Worm (Caenorhabditis elegans) whole organism, dauer: ENCODE results near the gene oops-1.

Experiments
- unc-62 ChIP-seq: sonication (generic microtip); optimal IDR thresholded peaks from 2 replicates; lab custom pipeline; 2017; ENCODE audit warnings: missing biosample characterization, missing genetic modification reagents, missing genetic modification characterization

Gene oops-1

ce11 chrIV:5814092-5814650 lies at the start of gene oops-1:
Gene oops-1 (minus strand): TSS chrIV:5814142.
- TF ChIP-seq unc-62 (GFP tag; lab: Kevin White, UChicago), result no peak

DNA sequence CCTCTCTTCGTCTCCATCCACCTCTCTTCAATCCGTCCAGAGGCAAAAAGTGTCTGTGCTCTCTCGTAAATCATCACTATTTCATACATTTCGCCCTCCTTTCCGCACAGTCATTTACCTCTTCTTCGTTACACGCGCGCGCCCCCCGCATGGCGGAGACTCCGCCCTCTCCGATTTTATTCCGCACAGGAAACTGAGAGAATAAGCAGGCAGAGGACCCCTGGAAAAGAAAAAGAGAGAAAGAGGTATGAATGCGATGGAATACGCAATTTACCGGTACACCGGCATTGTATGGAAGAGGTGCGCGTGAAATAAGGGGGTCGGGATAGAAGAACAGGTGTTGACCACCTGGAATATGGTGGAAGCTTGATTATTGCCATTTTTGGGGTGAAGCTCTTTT lies 46.8 kb upstream of the oops-1 start:
- no peak for TF ChIP-seq unc-62 (GFP tag; lab: Kevin White, UChicago)

- TF ChIP-seq unc-62 (GFP tag; lab: Kevin White, UChicago), result no peak
These were observed 45.9 kb upstream of the oops-1 start, which contains the start of gene C06E7.4 for ce11 chrIV:5859876-5860275. Gene C06E7.4 (minus strand): TSS chrIV:5859976.

DNA sequence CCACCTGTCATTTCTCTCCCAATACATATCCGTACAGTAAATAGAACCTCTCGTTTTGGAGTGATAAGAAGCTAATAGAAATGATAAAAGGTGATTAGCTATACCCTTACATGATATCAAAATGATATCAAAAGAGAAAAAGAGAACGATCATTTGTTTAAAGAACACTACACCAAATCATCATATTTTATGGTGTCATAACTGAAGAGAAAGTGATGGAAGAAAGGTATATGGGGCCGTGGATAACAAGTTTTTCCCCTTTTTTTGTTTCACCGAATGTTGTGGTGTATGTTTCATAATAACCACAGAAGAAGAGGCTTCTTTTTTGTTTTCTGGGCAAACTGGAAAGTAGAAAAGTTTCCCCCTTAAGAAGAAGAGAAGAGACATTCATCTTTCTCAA lies 44.3 kb upstream of the oops-1 start:
- no peak for TF ChIP-seq unc-62 (GFP tag; lab: Kevin White, UChicago)

DNA sequence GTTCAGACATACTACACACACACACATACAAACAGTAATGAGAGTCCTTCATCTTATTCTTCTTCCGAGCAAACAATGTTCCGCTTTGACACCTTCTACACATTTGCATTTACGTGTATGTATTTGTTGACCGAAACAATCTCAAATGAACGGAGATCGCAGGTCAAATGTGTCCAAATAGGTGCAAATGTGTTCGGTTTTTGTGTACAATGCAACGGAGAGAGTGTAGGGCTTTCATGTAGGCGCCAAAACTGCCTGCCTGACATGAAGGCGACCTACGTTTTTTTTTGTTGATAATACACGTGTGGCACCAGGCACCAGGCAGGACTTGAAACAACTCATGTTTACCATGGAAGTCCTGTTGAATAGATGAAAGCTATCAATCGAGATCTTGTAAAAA lies 43.0 kb upstream of the oops-1 start:
- TF ChIP-seq unc-62 (GFP tag; lab: Kevin White, UChicago), result no peak

DNA sequence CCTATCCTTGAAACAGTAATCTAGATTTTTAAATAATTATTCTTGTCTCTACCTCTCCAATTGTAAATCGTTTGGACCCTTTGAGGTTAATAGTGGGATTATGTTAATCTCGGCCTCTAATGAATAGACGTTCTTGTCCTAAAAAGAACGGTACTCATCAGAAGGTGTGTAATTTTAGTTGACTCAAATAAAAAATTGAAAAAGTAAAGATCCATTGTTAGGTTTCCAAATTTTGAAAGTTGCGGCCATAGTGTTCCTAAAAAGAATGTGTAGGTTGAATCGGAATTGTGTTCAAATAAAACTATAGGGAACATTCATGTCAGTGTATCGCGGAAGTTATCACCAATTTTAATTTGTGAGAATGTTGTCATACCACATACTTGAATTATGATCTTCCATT lies 41.7 kb upstream of the oops-1 start:
- TF ChIP-seq unc-62 (GFP tag; lab: Kevin White, UChicago), result no peak

ce11 chrIV:5850765-5851377 lies 36.9 kb upstream of the oops-1 start:
- TF ChIP-seq unc-62 (GFP tag; lab: Kevin White, UChicago), result no peak

ce11 chrIV:5847986-5848707 lies 34.2 kb upstream of the oops-1 start, which contains the start of gene sams-3:
Gene sams-3 (plus strand): TSS chrIV:5848657.
- no peak for TF ChIP-seq unc-62 (GFP tag; lab: Kevin White, UChicago)

DNA sequence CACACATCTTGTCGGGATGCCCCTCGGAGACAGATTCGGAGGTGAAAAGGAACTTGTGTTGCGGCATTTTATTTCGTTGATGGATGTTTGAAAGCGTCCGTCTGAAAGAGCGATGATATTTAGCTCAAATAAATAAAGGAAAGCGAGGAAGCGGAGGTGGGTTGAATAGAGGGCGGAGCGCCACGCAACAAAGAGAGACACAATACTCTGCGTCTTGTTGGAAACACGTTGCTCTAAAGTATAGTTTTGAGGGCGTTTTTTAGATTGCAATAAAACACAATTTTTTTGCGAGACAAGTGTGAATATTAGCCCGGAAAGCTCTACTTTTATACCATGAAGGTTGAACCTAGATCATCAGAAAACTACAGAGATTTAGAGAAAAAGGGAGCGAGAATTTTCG lies 32.3 kb upstream of the oops-1 start, which contains the start of gene sams-4:
TSS of gene sams-4 (minus strand) at position 101 of the 400 bp plus-strand sequence.
- TF ChIP-seq unc-62 (GFP tag; lab: Kevin White, UChicago), result no peak

- TF ChIP-seq unc-62 (GFP tag; lab: Kevin White, UChicago), result no peak
These were observed 29.0 kb upstream of the oops-1 start for ce11 chrIV:5842905-5843304.

DNA sequence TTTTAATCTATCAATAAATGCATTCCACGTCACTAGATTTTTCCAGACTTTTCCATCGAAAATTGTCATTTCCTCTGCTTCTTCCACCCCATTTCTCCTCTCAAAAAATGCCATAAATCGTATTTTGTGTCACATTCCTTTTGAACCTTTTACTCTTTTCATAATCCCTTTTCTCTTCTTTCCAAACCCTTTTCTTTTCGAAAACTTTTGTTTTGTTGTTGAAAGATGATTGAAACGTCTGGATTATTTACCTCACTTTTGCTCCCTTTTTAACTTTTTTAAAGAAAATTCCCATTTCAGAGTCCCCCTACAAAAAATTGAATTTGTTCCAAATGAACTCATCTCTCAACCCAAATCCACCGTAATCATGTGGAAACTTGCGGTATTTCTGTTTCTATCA lies 25.2 kb upstream of the oops-1 start, which contains the start of gene C06E7.2:
TSS of gene C06E7.2 (plus strand) at position 301 of the 400 bp plus-strand sequence.
- no peak for TF ChIP-seq unc-62 (GFP tag; lab: Kevin White, UChicago)

DNA sequence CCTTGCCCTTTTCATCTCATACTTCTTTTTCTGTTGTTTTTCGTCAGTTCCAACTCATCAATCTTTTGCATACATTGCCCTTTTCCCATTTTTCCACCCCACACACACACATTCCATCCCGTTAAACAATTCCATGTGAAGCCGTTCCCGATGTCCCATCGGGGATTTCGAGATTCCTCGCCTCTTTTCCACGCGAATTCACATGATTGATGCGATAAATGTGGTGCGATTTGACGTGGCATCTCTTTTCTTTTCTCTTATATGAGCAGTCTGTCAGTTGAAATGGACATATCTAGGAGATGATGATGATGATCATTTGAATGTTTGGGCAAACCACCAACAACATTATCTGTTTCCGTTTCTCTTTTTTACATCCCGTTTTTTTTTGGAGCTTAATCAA lies 20.2 kb upstream of the oops-1 start:
- TF ChIP-seq unc-62 (GFP tag; lab: Kevin White, UChicago), result no peak

DNA sequence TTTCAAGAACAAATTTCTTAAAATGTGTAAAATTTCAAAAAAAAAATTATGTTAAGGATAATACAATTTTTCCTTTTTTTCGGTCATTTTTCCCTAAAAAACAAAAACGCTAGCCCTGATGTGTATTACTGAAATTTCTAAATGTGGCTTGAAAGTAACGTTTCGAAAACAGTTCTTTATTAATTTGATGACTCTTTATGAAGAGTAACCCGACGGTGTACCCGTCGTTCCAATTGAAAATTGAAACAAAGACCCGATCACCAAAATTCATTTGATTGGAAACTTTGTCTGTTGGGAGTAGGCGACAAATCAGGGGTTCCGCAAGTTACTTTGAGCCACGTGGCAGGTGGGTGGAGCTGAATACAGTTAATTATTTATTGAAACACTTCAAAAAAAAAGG lies 18.9 kb upstream of the oops-1 start:
- TF ChIP-seq unc-62 (GFP tag; lab: Kevin White, UChicago), result no peak

DNA sequence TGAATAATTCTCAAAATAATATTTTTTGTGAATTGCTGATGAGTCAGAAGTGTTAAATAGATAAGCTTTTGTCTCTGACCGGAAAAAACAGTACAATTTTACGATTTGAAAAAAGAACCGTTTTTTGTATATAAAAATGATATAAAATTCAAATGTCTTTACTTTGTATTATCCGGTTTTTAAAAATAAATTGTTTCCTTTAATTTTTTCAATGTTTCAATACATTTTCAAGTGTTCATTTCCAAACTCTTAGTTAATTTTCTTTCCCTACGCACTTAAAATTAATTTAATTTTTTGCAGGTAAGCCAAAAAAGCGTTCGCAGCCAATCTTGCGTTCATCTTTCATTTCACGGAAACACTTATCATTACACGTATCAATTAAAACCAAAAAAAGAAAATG lies 10.6 kb upstream of the oops-1 start, which contains the start of gene egal-1:
TSS of gene egal-1 (plus strand) at position 301 of the 400 bp plus-strand sequence.
- TF ChIP-seq unc-62 (GFP tag; lab: Kevin White, UChicago), result no peak

DNA sequence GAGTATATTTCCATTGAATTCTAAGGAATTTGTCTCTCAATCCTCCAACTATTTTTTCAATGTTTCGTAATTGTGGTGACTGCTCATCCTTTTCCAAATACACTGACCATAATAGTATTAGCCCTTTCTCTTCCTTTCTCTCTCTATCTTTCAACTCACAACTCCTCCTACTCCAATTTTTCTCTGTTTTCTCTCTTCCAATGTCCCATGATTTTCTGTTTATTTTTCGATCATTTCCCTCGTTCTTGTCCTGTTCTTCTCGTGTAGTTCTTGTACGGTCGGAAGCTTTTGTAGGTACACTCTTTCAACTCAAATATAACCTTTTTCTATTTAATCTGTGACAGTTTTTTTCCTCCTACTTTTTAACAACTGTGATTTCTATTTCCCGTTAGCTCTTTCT lies 8.1 kb upstream of the oops-1 start:
- TF ChIP-seq unc-62 (GFP tag; lab: Kevin White, UChicago), result no peak

- no peak for TF ChIP-seq unc-62 (GFP tag; lab: Kevin White, UChicago)
These were observed 7.0 kb upstream of the oops-1 start for ce11 chrIV:5820953-5821352.
